Worm (Caenorhabditis elegans): ENCODE measurements around the gene octr-1.

DNA sequence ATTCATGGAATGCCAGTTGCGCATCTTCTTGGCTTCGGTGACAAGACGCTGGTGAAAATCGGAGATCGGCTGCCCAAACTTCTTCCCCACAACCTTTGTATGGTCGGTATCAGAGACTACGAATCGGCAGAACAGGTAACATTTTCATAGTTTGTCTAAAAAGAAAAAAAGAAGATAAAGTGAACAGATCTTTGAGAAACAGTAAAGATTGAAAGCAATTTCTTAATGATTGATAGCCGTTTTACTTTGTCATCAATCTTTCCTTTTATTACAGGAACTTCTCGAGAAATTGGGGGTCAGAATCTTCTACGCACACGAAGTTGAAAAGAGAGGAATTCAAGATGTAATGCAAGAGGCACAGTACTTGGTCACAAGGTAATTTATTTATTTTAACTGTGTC is 20.0 kb upstream of the octr-1 start:
- TF ChIP-seq tra-4 (tag; optimal IDR thresholded peaks at IDR 0.05) (no peak), ets-7 (tag; optimal IDR thresholded peaks at IDR 0.05) (no peak), sea-1 (GFP tag; conservative IDR thresholded peaks at IDR 0.05) (no peak), hnd-1 (tag; optimal IDR thresholded peaks at IDR 0.05) (no peak), tbx-37 (GFP tag; conservative IDR thresholded peaks at IDR 0.05) (no peak), flt-1 (GFP tag; IDR thresholded peaks at IDR 0.05) (no peak), ama-1 (optimal IDR thresholded peaks at IDR 0.05) (no peak), hmbx-1 (tag; optimal IDR thresholded peaks at IDR 0.05) (no peak), tbx-11 (GFP tag; IDR thresholded peaks at IDR 0.05) (no peak)
